Fruit fly (Drosophila melanogaster) whole organism, pupa: ENCODE measurements around the gene Col4a1.

ENCODE experiments used
- CG10348 ChIP-seq: fragments of 200-800 bp; sonication (Bioruptor generic); IDR thresholded peaks from 2 replicates; pipeline ENCODE4 v1.3.6; 2022; ENCODE audit warnings: missing biosample characterization, missing genetic modification characterization
- CG12605 ChIP-seq: fragments of 200-800 bp; sonication (Bioruptor generic); IDR thresholded peaks from 2 replicates; pipeline ENCODE4 v1.3.6; 2022; ENCODE audit warnings: missing biosample characterization, missing genetic modification characterization
- CG13204 ChIP-seq: fragments of 200-800 bp; sonication (Bioruptor generic); optimal IDR thresholded peaks from 2 replicates; lab custom pipeline; 2018; ENCODE audit warnings: missing biosample characterization, mild to moderate bottlenecking, missing genetic modification characterization, moderate library complexity
- CG14655 ChIP-seq: fragments of 200-800 bp; sonication (Bioruptor generic); optimal IDR thresholded peaks from 3 replicates; lab custom pipeline; 2017; ENCODE audit warnings: mild to moderate bottlenecking, missing biosample characterization, missing genetic modification reagents, missing genetic modification characterization
- CG15710 ChIP-seq: fragments of 200-800 bp; sonication (Bioruptor generic); optimal IDR thresholded peaks from 2 replicates; lab custom pipeline; 2018; ENCODE audit warnings: missing biosample characterization, mild to moderate bottlenecking, missing genetic modification characterization, moderate library complexity
- CG17806 ChIP-seq: fragments of 200-800 bp; sonication (Bioruptor generic); optimal IDR thresholded peaks from 2 replicates; lab custom pipeline; 2018; ENCODE audit warnings: missing biosample characterization, mild to moderate bottlenecking, missing genetic modification characterization, moderate library complexity
- CG32121 ChIP-seq: fragments of 200-800 bp; sonication (Bioruptor generic); IDR thresholded peaks from 2 replicates; pipeline ENCODE4 v1.3.6; 2022; ENCODE audit warnings: missing biosample characterization, missing genetic modification characterization
- CG34367 ChIP-seq: fragments of 200-800 bp; sonication (Bioruptor generic); optimal IDR thresholded peaks from 2 replicates; lab custom pipeline; 2018; ENCODE audit warnings: missing biosample characterization, mild to moderate bottlenecking, missing genetic modification characterization
- CG4496 ChIP-seq: fragments of 200-800 bp; sonication (Bioruptor generic); IDR thresholded peaks from 3 replicates; pipeline ENCODE4 v1.3.6; 2022; ENCODE audit warnings: missing biosample characterization, missing genetic modification characterization
- CG8159 ChIP-seq: fragments of 200-800 bp; sonication (Bioruptor generic); optimal IDR thresholded peaks from 3 replicates; lab custom pipeline; 2018; ENCODE audit warnings: missing biosample characterization, mild to moderate bottlenecking, missing genetic modification characterization, moderate library complexity
- CG8301 ChIP-seq: fragments of 200-800 bp; sonication (Bioruptor generic); optimal IDR thresholded peaks from 2 replicates; lab custom pipeline; 2018; ENCODE audit warnings: missing biosample characterization, mild to moderate bottlenecking, missing genetic modification characterization
- CG9948 ChIP-seq: fragments of 200-800 bp; sonication (Bioruptor generic); optimal IDR thresholded peaks from 2 replicates; lab custom pipeline; 2018; ENCODE audit warnings: missing biosample characterization, mild to moderate bottlenecking, missing genetic modification characterization, moderate library complexity
- D1 ChIP-seq: fragments of 200-800 bp; sonication (Bioruptor generic); optimal IDR thresholded peaks from 2 replicates; lab custom pipeline; 2018; ENCODE audit warnings: missing biosample characterization, mild to moderate bottlenecking, missing genetic modification characterization, moderate library complexity
- EcR ChIP-seq: fragments of 200-800 bp; sonication (Bioruptor generic); optimal IDR thresholded peaks from 3 replicates; lab custom pipeline; 2019; ENCODE audit warnings: missing biosample characterization, missing genetic modification characterization, mild to moderate bottlenecking, moderate library complexity, missing genetic modification reagents
- Ets98B ChIP-seq: fragments of 200-800 bp; sonication (Bioruptor generic); IDR thresholded peaks from 2 replicates; pipeline ENCODE4 v1.3.6; 2022; ENCODE audit warnings: missing biosample characterization, missing genetic modification characterization
- Pif1A ChIP-seq: fragments of 200-800 bp; sonication (Bioruptor generic); optimal IDR thresholded peaks from 3 replicates; lab custom pipeline; 2016; ENCODE audit warnings: missing biosample characterization, missing genetic modification characterization
- Pif1B ChIP-seq: fragments of 200-800 bp; sonication (Bioruptor generic); optimal IDR thresholded peaks from 3 replicates; lab custom pipeline; 2016; ENCODE audit warnings: missing biosample characterization, missing genetic modification characterization
- Snoo ChIP-seq: fragments of 200-800 bp; sonication (Bioruptor generic); optimal IDR thresholded peaks from 3 replicates; lab custom pipeline; 2017; ENCODE audit warnings: missing biosample characterization, mild to moderate bottlenecking, missing genetic modification characterization, inconsistent platforms
- fd96Ca ChIP-seq: fragments of 200-800 bp; sonication (Bioruptor generic); IDR thresholded peaks from 3 replicates; pipeline ENCODE4 v1.3.6; 2022; ENCODE audit warnings: missing biosample characterization, missing genetic modification characterization
- gl ChIP-seq: fragments of 200-800 bp; sonication (Bioruptor generic); optimal IDR thresholded peaks from 2 replicates; lab custom pipeline; 2018; ENCODE audit warnings: missing biosample characterization, mild to moderate bottlenecking, missing genetic modification characterization
- rn ChIP-seq: fragments of 200-800 bp; sonication (Bioruptor generic); IDR thresholded peaks from 2 replicates; pipeline ENCODE4 v1.3.6; 2022; ENCODE audit warnings: missing biosample characterization, missing genetic modification characterization

The Col4a1 gene

dm6 chr2L:5072357-5072756 is 42.9 kb downstream of the Col4a1 start:
- no peak for TF ChIP-seq CG34367 (tag; lab: Kevin White, UChicago)
- TF ChIP-seq EcR, result peak; percentile 34

DNA sequence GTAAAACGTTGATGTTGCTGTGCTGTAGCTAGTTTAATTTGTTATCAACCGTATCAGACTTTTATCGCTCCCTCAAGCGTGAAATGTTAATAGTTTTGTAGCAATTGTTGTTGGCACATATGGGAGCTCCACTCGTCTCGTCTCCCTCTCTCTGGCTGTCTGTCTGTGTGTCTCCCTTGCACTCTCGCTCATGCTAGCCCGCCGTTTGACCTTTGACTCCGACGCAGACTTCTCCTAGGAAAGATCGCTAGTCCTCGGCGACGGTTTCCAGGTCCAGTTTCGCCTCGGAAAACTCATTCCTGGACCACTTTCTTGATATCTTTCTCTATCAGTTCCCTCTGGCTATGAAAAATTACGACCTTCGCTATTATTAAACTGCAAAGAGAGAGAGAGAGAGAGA is 49.8 kb downstream of the Col4a1 start:
- no peak for TF ChIP-seq fd96Ca (GFP tag; lab: Robert Waterston, UW)
- TF ChIP-seq CG8301 (tag; lab: Kevin White, UChicago), result no peak
- TF ChIP-seq CG34367 (tag; lab: Kevin White, UChicago), result no peak
- no peak for TF ChIP-seq CG9948
- TF ChIP-seq CG12605 (GFP tag; lab: Robert Waterston, UW), result no peak

dm6 chr2L:5080225-5080867 is 50.9 kb downstream of the Col4a1 start:
- TF ChIP-seq Snoo (no peak), EcR (peak; percentile 62), CG10348 (GFP tag; lab: Robert Waterston, UW) (no peak), CG8159 (tag; lab: Kevin White, UChicago) (peak; percentile 93), CG14655 (peak; percentile 95), Ets98B (peak; percentile 66), D1 (peak; percentile 85), gl (tag; lab: Kevin White, UChicago) (peak; percentile 37), CG4496 (GFP tag; lab: Robert Waterston, UW) (peak; percentile 70; the same call in 1 of the 3 replicates), CG12605 (GFP tag; lab: Robert Waterston, UW) (peak; percentile 76; the same call in 1 of the 2 replicates), CG34367 (tag; lab: Kevin White, UChicago) (peak; percentile 80), fd96Ca (GFP tag; lab: Robert Waterston, UW) (peak; percentile 70; the same call in 2 of the 3 replicates), CG32121 (peak; percentile 90), CG15710 (tag; lab: Kevin White, UChicago) (peak; percentile 87), CG9948 (peak; percentile 87), CG13204 (GFP tag; lab: Kevin White, UChicago) (peak; percentile 48), rn (GFP tag; lab: Robert Waterston, UW) (no peak; the same call in none of the 2 replicates), CG17806 (tag; lab: Kevin White, UChicago) (peak; percentile 85), CG8301 (tag; lab: Kevin White, UChicago) (peak; percentile 92), Pif1B (GFP tag; lab: Kevin White, UChicago) (peak; percentile 73), Pif1A (peak; percentile 67)
- TF ChIP-seq, all 21 proteins: peak for 18

DNA sequence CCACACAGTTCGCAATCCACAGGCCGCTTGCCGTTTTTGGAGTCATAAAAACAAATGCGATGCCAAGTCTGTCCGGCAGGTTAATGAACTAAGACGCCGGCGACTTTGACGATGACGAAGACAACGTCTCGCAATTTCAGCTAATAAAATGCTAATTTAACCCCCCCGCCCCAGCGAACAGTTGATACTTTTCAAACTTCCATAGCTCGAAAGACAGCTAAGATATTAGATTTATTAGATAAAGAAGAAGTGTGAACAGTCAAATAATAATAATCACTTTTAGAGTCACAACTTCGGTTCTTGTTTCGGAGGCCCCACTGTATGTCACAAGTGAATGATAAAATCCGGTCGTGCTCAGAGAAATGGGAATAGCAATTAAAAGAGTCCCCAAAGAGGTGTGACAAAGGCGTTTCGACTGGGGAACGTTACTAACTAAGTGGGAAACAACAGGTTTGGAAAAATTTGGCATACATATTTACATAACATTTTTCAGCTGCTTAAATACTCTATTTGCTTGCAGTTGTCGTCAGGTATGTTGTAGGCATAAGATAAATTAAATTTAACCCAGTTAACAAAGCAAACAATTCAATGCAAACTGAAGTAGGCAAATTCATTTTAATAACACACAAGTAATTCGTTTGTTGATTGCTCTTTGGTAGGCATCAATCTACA is 55.3 kb downstream of the Col4a1 start:
- peak; percentile 5 for TF ChIP-seq Pif1A
- TF ChIP-seq Snoo, result no peak
- TF ChIP-seq CG32121, result peak; percentile 14; the same call in 1 of the 2 replicates
- TF ChIP-seq EcR, result peak; percentile 5
- TF ChIP-seq Pif1B (GFP tag; lab: Kevin White, UChicago), result no peak
- no peak for TF ChIP-seq Ets98B

DNA sequence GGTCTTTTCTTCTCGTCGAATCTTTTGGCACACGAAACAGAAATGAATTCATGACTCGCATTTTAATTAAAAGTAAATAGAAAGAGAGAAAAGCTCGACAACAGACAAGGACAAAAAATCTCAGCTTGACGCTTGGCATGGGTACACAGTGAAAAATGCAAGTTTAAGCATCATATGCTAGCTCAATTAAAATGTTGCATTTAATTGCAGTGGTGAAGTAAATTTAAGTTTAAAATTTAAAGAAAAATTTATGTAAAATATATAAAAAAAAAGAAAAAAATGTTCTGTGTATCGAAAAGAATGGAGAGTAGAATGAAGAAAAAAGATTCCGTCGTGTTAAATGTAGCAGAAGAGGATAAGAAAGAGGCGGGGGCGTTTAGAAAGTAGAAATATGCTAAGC is 56.2 kb downstream of the Col4a1 start:
- TF ChIP-seq CG14655 (peak; percentile 1), Pif1A (peak; percentile 53), CG13204 (GFP tag; lab: Kevin White, UChicago) (no peak), Pif1B (GFP tag; lab: Kevin White, UChicago) (peak; percentile 1), rn (GFP tag; lab: Robert Waterston, UW) (no peak), CG34367 (tag; lab: Kevin White, UChicago) (no peak), CG17806 (tag; lab: Kevin White, UChicago) (peak; percentile 20), fd96Ca (GFP tag; lab: Robert Waterston, UW) (no peak), D1 (no peak), CG4496 (GFP tag; lab: Robert Waterston, UW) (no peak), CG12605 (GFP tag; lab: Robert Waterston, UW) (no peak), CG8301 (tag; lab: Kevin White, UChicago) (peak; percentile 24), EcR (no peak), CG32121 (0 out of 2 replicates have a peak, but pooled peaks have one; percentile 29), CG8159 (tag; lab: Kevin White, UChicago) (no peak), Snoo (peak; percentile 36), Ets98B (peak; percentile 31; the same call in 1 of the 2 replicates), CG9948 (peak; percentile 20), CG10348 (GFP tag; lab: Robert Waterston, UW) (no peak), CG15710 (tag; lab: Kevin White, UChicago) (peak; percentile 22), gl (tag; lab: Kevin White, UChicago) (no peak)
- TF ChIP-seq, all 21 proteins: peak for 10
